Worm (Caenorhabditis elegans) whole organism, young adult: ENCODE measurements around the gene try-4.

ENCODE experiments used
- ZK185.1 ChIP-seq: sonication (generic microtip); optimal IDR thresholded peaks from 2 replicates; lab custom pipeline; 2016; ENCODE audit warnings: mild to moderate bottlenecking, missing genetic modification characterization, missing compliant biosample characterization; ENCODE audit not compliant: poor library complexity, severe bottlenecking
- madf-3 ChIP-seq: fragments of 200-800 bp; sonication (Bioruptor generic); IDR thresholded peaks from 2 replicates; pipeline ENCODE4 v1.3.6; 2022; ENCODE audit warnings: missing genetic modification reagents, missing genetic modification characterization, missing compliant biosample characterization
- pha-4 ChIP-seq: fragments of 150-350 bp; sonication (generic microtip); optimal IDR thresholded peaks from 2 replicates; lab custom pipeline; 2014; ENCODE audit warnings: missing biosample characterization, missing genetic modification reagents, missing genetic modification characterization
- tbx-9 ChIP-seq: sonication (generic microtip); optimal IDR thresholded peaks from 2 replicates; lab custom pipeline; 2016; ENCODE audit warnings: borderline replicate concordance, missing genetic modification characterization, inconsistent platforms, missing compliant biosample characterization
- unc-62 ChIP-seq: fragments of 150-350 bp; optimal IDR thresholded peaks from 2 replicates; lab custom pipeline; 2014; ENCODE audit warnings: missing biosample characterization, missing genetic modification reagents, missing genetic modification characterization

ce11 chrV:20813646-20814045 lies 47.3 kb downstream of the try-4 start:
- no peak for TF ChIP-seq unc-62
- TF ChIP-seq tbx-9 (tag; lab: Kevin White, UChicago) = no peak
- no peak for TF ChIP-seq pha-4
- TF ChIP-seq ZK185.1 (tag; lab: Kevin White, UChicago) = no peak
- TF ChIP-seq madf-3 (GFP tag; lab: Robert Waterston, UW) = no peak
